Worm (Caenorhabditis elegans): Measurements from ENCODE around the gene C13B9.2.
A peak's percentile ranks its signal among the peaks of the same experiment; 100 is the strongest.

C13B9.2 gene

DNA sequence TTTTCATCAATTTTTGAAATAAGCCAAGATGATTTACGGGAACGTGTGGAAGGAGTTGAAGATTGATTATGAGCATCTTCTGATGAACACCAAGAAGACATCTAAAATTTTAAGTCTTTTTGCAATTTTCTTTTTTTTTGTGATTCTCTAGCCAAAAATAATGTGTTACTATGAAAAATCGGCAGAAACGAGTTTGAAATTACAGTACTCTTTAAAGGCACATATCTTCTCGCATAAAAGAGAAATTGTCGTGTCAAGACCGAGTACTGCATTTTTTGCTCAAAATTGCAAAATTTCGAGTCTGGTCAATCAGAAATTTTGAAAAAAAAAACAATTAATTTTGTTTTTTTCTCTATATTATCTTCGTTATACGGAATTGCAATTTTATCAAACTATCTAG, 28.0 kb upstream of the C13B9.2 start, which contains the start of gene F20H11.1:
F20H11.1 (minus strand) TSS at position 101 of the 400 bp plus-strand sequence.
- TF ChIP-seq unc-62 (GFP tag; optimal IDR thresholded peaks at IDR 0.05) (no peak), nhr-2 (tag; optimal IDR thresholded peaks at IDR 0.05) (no peak), cnd-1 (tag; optimal IDR thresholded peaks at IDR 0.05) (no peak), elt-1 (tag; optimal IDR thresholded peaks at IDR 0.05; ENCODE audit: borderline replicate concordance, insufficient read depth) (no peak), mab-5 (tag; optimal IDR thresholded peaks at IDR 0.05) (no peak), sem-2 (GFP tag; optimal IDR thresholded peaks at IDR 0.05) (no peak), elt-3 (tag; optimal IDR thresholded peaks at IDR 0.05) (no peak), snpc-4 (tag; optimal IDR thresholded peaks at IDR 0.05) (no peak), unc-39 (tag; optimal IDR thresholded peaks at IDR 0.05) (no peak), drap-1 (GFP tag; optimal IDR thresholded peaks at IDR 0.05) (no peak), ceh-83 (GFP tag; optimal IDR thresholded peaks at IDR 0.05) (no peak), lin-13 (tag; optimal IDR thresholded peaks at IDR 0.05) (no peak), M03D4.4 (tag; optimal IDR thresholded peaks at IDR 0.05) (no peak), lsy-2 (tag; optimal IDR thresholded peaks at IDR 0.05) (no peak), ces-1 (GFP tag; optimal IDR thresholded peaks at IDR 0.05) (no peak), tbx-8 (GFP tag; optimal IDR thresholded peaks at IDR 0.05) (no peak)

ce11 chrIII:6594069-6594468, 26.0 kb upstream of the C13B9.2 start:
- TF ChIP-seq sem-2 (GFP tag; optimal IDR thresholded peaks at IDR 0.05) (no peak), bed-3 (GFP tag; optimal IDR thresholded peaks at IDR 0.05) (no peak), nhr-12 (tag; optimal IDR thresholded peaks at IDR 0.05) (no peak), nhr-28 (tag; optimal IDR thresholded peaks at IDR 0.05) (no peak), mab-5 (tag; optimal IDR thresholded peaks at IDR 0.05) (no peak), ceh-43 (GFP tag; optimal IDR thresholded peaks at IDR 0.05) (no peak), ces-1 (GFP tag; optimal IDR thresholded peaks at IDR 0.05) (no peak), mep-1 (tag; optimal IDR thresholded peaks at IDR 0.05) (no peak)

DNA sequence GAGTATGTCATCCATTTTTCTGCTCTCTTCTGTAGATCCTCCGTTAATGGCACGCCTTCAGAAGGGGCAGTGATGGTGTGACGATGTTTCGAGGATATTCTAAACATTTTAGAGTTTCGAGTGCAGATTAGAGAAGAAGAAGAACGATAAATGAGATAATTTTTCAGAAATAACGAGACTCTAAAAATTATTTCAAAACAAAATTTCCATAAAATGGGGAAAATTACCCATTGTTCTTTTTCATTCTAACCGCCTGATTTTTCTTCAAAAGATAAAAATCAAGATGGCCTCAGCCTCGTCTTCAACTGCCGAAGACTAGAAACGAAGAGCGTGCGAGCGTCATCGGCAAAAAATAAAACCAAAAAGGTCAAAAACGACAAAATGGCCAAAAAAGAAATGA, 19.0 kb upstream of the C13B9.2 start, which contains the start of gene let-765:
let-765 (minus strand) TSS at position 101 of the 400 bp plus-strand sequence.
- no peak for TF ChIP-seq unc-39 (tag; optimal IDR thresholded peaks at IDR 0.05)
- TF ChIP-seq zip-8 (tag; optimal IDR thresholded peaks at IDR 0.05) = no peak
- no peak for TF ChIP-seq ceh-39 (tag; optimal IDR thresholded peaks at IDR 0.05)
- TF ChIP-seq hlh-1 (tag; optimal IDR thresholded peaks at IDR 0.05) = no peak

- TF ChIP-seq bed-3 (GFP tag; optimal IDR thresholded peaks at IDR 0.05) (no peak), zip-8 (tag; optimal IDR thresholded peaks at IDR 0.05) (no peak), elt-3 (tag; optimal IDR thresholded peaks at IDR 0.05) (no peak)
Observed at ce11 chrIII:6603185-6603584, 16.9 kb upstream of the C13B9.2 start.

- no peak for TF ChIP-seq unc-39 (tag; optimal IDR thresholded peaks at IDR 0.05)
Observed at ce11 chrIII:6604317-6604716, 15.7 kb upstream of the C13B9.2 start.

DNA sequence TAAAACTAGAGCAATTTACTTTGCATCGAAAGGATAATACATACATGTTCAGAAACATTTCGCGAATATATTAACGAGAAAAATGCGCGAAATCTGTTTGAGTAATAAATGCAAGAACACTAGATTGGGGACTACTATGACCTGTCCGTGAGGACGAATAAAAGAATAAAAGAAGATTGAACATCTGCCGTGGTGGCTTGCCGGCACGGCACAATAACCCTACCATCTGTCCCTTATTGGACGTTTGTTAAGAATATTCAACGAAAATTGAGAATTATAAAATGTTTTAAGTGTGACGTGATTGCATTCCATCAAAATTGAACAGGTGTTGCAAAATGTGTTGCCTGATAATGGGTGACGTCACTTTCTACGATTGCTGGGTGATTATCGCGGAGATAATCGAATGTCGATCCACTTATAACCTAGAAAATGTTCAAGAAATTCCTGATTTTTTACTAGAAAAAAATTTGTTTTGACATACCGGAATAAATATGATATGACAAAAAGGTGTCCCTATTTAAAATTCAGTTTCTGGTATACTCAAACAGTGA, 14.5 kb upstream of the C13B9.2 start:
- no peak for TF ChIP-seq ztf-11 (tag; optimal IDR thresholded peaks at IDR 0.05)
- peak; percentile 39 for TF ChIP-seq unc-62 (GFP tag; optimal IDR thresholded peaks at IDR 0.05)
- peak; percentile 98 for TF ChIP-seq lin-32 (GFP tag; optimal IDR thresholded peaks at IDR 0.05)
- peak; percentile 53 for TF ChIP-seq mls-2 (tag; optimal IDR thresholded peaks at IDR 0.05)
- TF ChIP-seq ces-1 (GFP tag; optimal IDR thresholded peaks at IDR 0.05) = peak; percentile 4
- peak; percentile 88 for TF ChIP-seq elt-1 (tag; optimal IDR thresholded peaks at IDR 0.05; ENCODE audit: borderline replicate concordance, insufficient read depth)
- no peak for TF ChIP-seq nhr-237 (tag; optimal IDR thresholded peaks at IDR 0.05)
- TF ChIP-seq tbx-8 (GFP tag; optimal IDR thresholded peaks at IDR 0.05) = no peak
- TF ChIP-seq cnd-1 (tag; optimal IDR thresholded peaks at IDR 0.05) = peak; percentile 96
- peak; percentile 25 for TF ChIP-seq hlh-1 (tag; optimal IDR thresholded peaks at IDR 0.05)
- TF ChIP-seq lin-13 (tag; optimal IDR thresholded peaks at IDR 0.05) = peak; percentile 9
- peak; percentile 56 for TF ChIP-seq nhr-2 (tag; optimal IDR thresholded peaks at IDR 0.05)

- TF ChIP-seq hlh-1 (tag; optimal IDR thresholded peaks at IDR 0.05) (peak; percentile 83), ceh-43 (GFP tag; optimal IDR thresholded peaks at IDR 0.05) (no peak), ceh-39 (tag; optimal IDR thresholded peaks at IDR 0.05) (peak; percentile 6), sptf-1 (tag; optimal IDR thresholded peaks at IDR 0.05) (no peak), ztf-11 (tag; optimal IDR thresholded peaks at IDR 0.05) (no peak), unc-39 (tag; optimal IDR thresholded peaks at IDR 0.05) (no peak), drap-1 (GFP tag; optimal IDR thresholded peaks at IDR 0.05) (no peak), ces-1 (GFP tag; optimal IDR thresholded peaks at IDR 0.05) (peak; percentile 75), lin-32 (GFP tag; optimal IDR thresholded peaks at IDR 0.05) (no peak), unc-62 (GFP tag; optimal IDR thresholded peaks at IDR 0.05) (peak; percentile 18), nhr-237 (tag; optimal IDR thresholded peaks at IDR 0.05) (no peak), unc-120 (tag; optimal IDR thresholded peaks at IDR 0.05; ENCODE audit: poor library complexity, severe bottlenecking) (no peak), mab-5 (tag; optimal IDR thresholded peaks at IDR 0.05) (no peak)
Observed at ce11 chrIII:6606022-6606467, 14.0 kb upstream of the C13B9.2 start.

All from whole organism, mixed stage, embryonic.